Worm (Caenorhabditis elegans): ENCODE measurements around the gene sri-67.

sri-67 gene

DNA sequence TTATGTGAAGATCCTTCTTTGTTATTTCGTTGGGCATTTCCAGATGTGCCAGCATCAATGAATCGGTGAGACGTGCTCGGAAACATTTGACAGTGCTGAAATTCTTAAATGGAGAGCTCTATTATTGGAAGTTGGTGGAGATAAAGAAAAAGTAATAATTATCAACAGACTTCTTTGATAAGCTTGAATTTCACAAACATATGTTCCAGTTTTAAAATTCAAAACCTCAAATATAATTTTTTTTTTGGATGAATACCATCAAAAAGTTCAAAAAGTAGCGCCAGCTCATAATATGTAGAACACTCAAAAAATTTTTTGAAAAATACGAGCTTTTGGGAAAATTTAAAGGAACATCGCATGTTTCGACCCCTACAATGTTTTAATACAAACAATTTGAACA is 6.3 kb downstream of the sri-67 start, which contains the start of gene Y60A3A.25:
Gene Y60A3A.25 (minus strand): TSS at position 101 of the 400 bp plus-strand sequence.
- TF ChIP-seq W03F9.2 (tag; optimal IDR thresholded peaks at IDR 0.05) (no peak), him-1 (tag; optimal IDR thresholded peaks at IDR 0.05) (no peak), dao-5 (tag; optimal IDR thresholded peaks at IDR 0.05) (no peak)

- TF ChIP-seq W03F9.2 (tag; optimal IDR thresholded peaks at IDR 0.05) = no peak
- TF ChIP-seq him-1 (tag; optimal IDR thresholded peaks at IDR 0.05) = no peak
- no peak for TF ChIP-seq dao-5 (tag; optimal IDR thresholded peaks at IDR 0.05)
Observed at ce11 chrV:19994665-19995064, 6.9 kb downstream of the sri-67 start.

DNA sequence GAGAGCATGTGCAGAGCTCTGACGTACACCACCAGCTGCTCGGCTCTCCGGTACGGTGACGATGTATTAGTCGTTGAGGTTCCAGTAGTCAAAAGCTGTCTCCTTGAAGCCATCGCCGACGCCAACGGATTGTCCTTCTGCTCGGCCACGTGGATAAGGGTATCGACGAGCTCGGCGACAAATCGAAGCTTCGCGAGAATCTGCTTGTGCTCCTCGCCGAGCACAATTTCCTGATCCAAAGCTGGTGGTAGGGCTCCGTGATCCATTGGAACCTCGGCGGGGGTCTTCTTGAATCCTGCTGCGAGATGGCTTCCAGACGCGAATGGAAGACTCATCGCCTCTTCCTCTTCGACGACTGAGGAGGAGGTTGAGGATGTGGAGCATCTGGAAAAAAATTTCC is 9.7 kb downstream of the sri-67 start:
- TF ChIP-seq dao-5 (tag; optimal IDR thresholded peaks at IDR 0.05) (no peak), him-1 (tag; optimal IDR thresholded peaks at IDR 0.05) (no peak), W03F9.2 (tag; optimal IDR thresholded peaks at IDR 0.05) (no peak)

- TF ChIP-seq W03F9.2 (tag; optimal IDR thresholded peaks at IDR 0.05) (no peak), him-1 (tag; optimal IDR thresholded peaks at IDR 0.05) (no peak), dao-5 (tag; optimal IDR thresholded peaks at IDR 0.05) (no peak)
Observed at ce11 chrV:19998203-19998836, 10.5 kb downstream of the sri-67 start.

DNA sequence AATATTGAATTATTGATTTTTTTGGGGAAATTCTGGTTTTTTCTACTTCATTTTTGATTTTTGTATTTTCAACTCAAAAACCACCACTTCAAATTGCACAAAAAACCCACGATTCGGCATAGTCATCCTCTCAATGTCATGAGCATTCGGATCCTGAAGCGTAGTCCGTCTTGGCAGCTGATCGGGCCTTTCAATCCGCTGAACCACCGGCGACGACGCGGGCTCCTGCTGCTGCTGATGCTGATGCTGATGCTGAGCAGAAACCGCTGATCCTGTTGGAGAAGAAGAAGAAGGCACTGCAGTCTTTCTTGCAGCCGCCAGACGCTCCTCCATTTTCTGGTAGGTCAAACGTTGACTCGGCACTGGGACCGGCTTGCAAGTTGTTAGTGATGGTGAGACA is 11.3 kb downstream of the sri-67 start:
- TF ChIP-seq W03F9.2 (tag; optimal IDR thresholded peaks at IDR 0.05) = no peak
- no peak for TF ChIP-seq him-1 (tag; optimal IDR thresholded peaks at IDR 0.05)
- TF ChIP-seq dao-5 (tag; optimal IDR thresholded peaks at IDR 0.05) = no peak

DNA sequence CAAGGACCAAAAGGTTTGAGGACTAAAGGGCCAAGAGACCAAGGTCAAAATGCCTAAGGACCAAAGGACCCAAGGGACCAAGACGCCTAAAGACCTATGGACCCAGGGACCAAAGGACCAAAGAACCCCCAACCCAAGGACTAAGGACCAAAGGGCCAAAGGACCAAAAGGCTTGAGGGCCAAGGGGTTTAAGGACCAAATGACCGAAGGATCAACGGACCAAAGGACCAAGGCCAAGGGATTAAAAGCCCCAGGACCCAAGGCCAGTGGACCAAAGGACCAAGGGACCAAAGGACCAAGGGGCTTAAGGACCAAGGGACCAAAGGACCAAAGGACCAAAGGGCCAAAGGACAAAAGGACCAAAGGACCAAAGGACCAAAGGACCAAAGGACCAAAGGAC is 12.0 kb downstream of the sri-67 start:
- TF ChIP-seq dao-5 (tag; optimal IDR thresholded peaks at IDR 0.05) (no peak), him-1 (tag; optimal IDR thresholded peaks at IDR 0.05) (no peak), W03F9.2 (tag; optimal IDR thresholded peaks at IDR 0.05) (no peak)

- TF ChIP-seq W03F9.2 (tag; optimal IDR thresholded peaks at IDR 0.05) (no peak), dao-5 (tag; optimal IDR thresholded peaks at IDR 0.05) (no peak), him-1 (tag; optimal IDR thresholded peaks at IDR 0.05) (no peak)
Observed at ce11 chrV:20000639-20001038, 12.9 kb downstream of the sri-67 start.

- TF ChIP-seq W03F9.2 (tag; optimal IDR thresholded peaks at IDR 0.05) (no peak), dao-5 (tag; optimal IDR thresholded peaks at IDR 0.05) (no peak), him-1 (tag; optimal IDR thresholded peaks at IDR 0.05) (no peak)
Observed at ce11 chrV:20002194-20002593, 14.4 kb downstream of the sri-67 start.

DNA sequence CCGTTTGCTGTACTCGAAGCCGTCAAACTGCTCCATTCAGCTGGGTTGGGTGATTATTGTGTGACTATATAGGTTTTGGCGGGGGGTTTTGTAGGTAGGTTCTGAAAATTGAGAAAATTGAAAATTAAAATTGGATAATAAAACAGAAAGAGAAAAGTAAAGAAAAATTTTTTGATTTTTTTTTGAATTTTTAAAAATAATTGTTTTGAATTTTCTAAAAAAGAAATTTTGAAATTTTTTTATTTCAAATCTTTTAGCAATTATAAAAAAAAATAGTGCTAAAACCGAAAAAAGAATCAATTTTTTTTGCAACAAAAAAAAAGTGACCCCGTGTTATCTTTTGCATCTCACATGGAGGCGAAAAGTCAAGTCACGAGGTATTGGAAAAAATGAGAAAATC is 16.6 kb downstream of the sri-67 start, which contains the start of gene unc-51:
Gene unc-51 (minus strand): TSS at position 101 of the 400 bp plus-strand sequence.
- TF ChIP-seq dao-5 (tag; optimal IDR thresholded peaks at IDR 0.05) (no peak), him-1 (tag; optimal IDR thresholded peaks at IDR 0.05) (no peak), W03F9.2 (tag; optimal IDR thresholded peaks at IDR 0.05) (no peak)

ce11 chrV:20005724-20006132 is 17.9 kb downstream of the sri-67 start:
- no peak for TF ChIP-seq dao-5 (tag; optimal IDR thresholded peaks at IDR 0.05)
- TF ChIP-seq him-1 (tag; optimal IDR thresholded peaks at IDR 0.05) = peak; percentile 23

DNA sequence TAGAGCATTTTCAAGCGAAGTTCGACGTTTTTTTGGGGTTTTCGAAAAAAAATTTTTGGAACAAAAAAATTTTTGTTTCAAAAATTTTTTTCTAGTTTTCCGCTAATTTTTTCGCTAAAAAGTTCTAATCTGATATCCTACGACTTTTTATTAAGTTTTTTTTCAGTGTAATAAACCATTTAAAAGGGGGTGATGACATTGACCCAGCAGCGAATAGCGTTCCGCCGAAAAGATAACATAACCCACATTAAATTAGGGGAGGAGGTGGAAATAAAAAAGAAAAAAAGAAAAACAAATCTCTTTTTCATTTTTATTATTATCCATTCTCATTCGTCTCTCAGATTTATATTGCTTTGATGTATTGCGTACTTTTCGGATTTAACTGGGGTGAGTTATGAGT is 19.7 kb downstream of the sri-67 start, which contains the start of gene Y60A3A.23:
Gene Y60A3A.23 (plus strand): TSS at position 301 of the 400 bp plus-strand sequence.
- TF ChIP-seq dao-5 (tag; optimal IDR thresholded peaks at IDR 0.05) (no peak), him-1 (tag; optimal IDR thresholded peaks at IDR 0.05) (no peak), W03F9.2 (tag; optimal IDR thresholded peaks at IDR 0.05) (no peak)

DNA sequence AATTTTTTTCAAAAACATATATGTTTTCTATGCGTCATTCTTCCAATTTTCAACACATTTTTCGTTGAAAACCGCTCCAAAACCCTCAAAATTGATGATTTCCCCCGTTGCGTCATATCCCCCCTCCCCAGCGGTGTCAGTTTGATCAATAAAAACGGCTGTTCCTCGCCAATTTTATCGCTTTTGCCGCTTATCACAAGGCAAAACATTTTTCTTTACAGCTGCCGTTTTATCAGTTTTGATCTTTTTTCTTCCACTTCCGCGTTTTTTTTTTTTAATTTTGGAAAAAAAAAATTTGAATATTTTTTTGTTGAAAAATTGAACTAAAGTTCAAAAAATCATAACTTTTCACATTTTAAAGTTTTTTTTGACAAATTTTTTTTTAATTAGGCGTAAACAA is 23.4 kb downstream of the sri-67 start:
- TF ChIP-seq him-1 (tag; optimal IDR thresholded peaks at IDR 0.05) (no peak), dao-5 (tag; optimal IDR thresholded peaks at IDR 0.05) (no peak), W03F9.2 (tag; optimal IDR thresholded peaks at IDR 0.05) (no peak)

ce11 chrV:20011654-20012053 is 23.9 kb downstream of the sri-67 start, which contains the start of gene Y60A3A.21:
Gene Y60A3A.21, plus strand, starts transcription at chrV:20011954.
- TF ChIP-seq W03F9.2 (tag; optimal IDR thresholded peaks at IDR 0.05) (no peak), him-1 (tag; optimal IDR thresholded peaks at IDR 0.05) (no peak), dao-5 (tag; optimal IDR thresholded peaks at IDR 0.05) (no peak)

DNA sequence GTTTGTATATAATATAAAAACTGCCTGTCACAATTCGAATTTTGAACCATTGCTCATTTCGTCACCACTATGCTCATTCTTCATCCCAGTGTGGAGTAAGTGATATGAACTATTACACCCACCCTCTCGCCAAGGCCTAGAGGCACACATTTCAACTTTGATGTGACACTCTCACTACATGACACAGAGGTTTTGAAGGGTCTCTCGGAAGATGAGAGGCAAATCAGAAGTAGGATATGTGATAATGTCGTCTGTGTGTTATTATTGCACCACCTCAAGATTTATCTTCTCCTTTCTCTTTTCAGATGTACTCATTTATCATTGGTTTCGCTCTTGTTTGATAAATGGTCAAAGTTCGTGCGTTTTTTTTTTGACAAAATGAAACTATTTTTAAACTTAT is 33.6 kb downstream of the sri-67 start:
- TF ChIP-seq dao-5 (tag; optimal IDR thresholded peaks at IDR 0.05) (no peak), W03F9.2 (tag; optimal IDR thresholded peaks at IDR 0.05) (no peak), him-1 (tag; optimal IDR thresholded peaks at IDR 0.05) (no peak)

ce11 chrV:20022996-20023456 is 35.2 kb downstream of the sri-67 start, which contains the start of gene lgc-55:
Gene lgc-55, plus strand, starts transcription at chrV:20023046.
- TF ChIP-seq W03F9.2 (tag; optimal IDR thresholded peaks at IDR 0.05) (no peak), dao-5 (tag; optimal IDR thresholded peaks at IDR 0.05) (no peak), him-1 (tag; optimal IDR thresholded peaks at IDR 0.05) (no peak)

All from whole organism, L4/young adult.